Fruit fly (Drosophila melanogaster) whole organism, embryonic: Measurements from ENCODE around the gene Cyp4d14.
A peak's percentile ranks its signal among the peaks of the same experiment; 100 is the strongest.

Experiments used
- CG10366 ChIP-seq: fragments of 200-800 bp; sonication (Bioruptor generic); IDR thresholded peaks from 2 replicates; pipeline ENCODE4 v1.3.6; 2022; ENCODE audit warnings: missing biosample characterization, missing genetic modification characterization
- CG11085 ChIP-seq: fragments of 200-800 bp; sonication (Bioruptor generic); IDR thresholded peaks from 2 replicates; pipeline ENCODE4 v1.3.6; 2022; ENCODE audit warnings: missing biosample characterization, missing genetic modification characterization
- CG12659 ChIP-seq: fragments of 200-800 bp; sonication (Bioruptor generic); optimal IDR thresholded peaks from 3 replicates; lab custom pipeline; 2017; ENCODE audit warnings: mild to moderate bottlenecking, missing biosample characterization, missing genetic modification reagents, missing genetic modification characterization
- CG14441 ChIP-seq: fragments of 200-800 bp; sonication (Bioruptor generic); IDR thresholded peaks from 2 replicates; pipeline ENCODE4 v1.3.6; 2022; ENCODE audit warnings: missing biosample characterization, missing genetic modification characterization
- CG14860 ChIP-seq: fragments of 200-800 bp; sonication (Bioruptor generic); IDR thresholded peaks from 3 replicates; pipeline ENCODE4 v1.3.6; 2022; ENCODE audit warnings: missing biosample characterization, missing genetic modification characterization; ENCODE audit not compliant: partially characterized antibody
- CG15269 ChIP-seq: fragments of 200-800 bp; sonication (Bioruptor generic); optimal IDR thresholded peaks from 2 replicates; lab custom pipeline; 2018; ENCODE audit warnings: missing biosample characterization, mild to moderate bottlenecking, missing genetic modification characterization, moderate library complexity
- CG17829 ChIP-seq: fragments of 200-800 bp; optimal IDR thresholded peaks from 2 replicates; lab custom pipeline; 2019; ENCODE audit warnings: missing biosample characterization, mild to moderate bottlenecking, missing genetic modification characterization, moderate library complexity
- CG18011 ChIP-seq: fragments of 200-800 bp; sonication (Bioruptor generic); optimal IDR thresholded peaks from 2 replicates; lab custom pipeline; 2017; ENCODE audit warnings: missing biosample characterization, missing genetic modification characterization, mild to moderate bottlenecking, moderate library complexity, missing genotype
- CG1832 ChIP-seq: fragments of 200-800 bp; sonication (Bioruptor generic); optimal IDR thresholded peaks from 2 replicates; lab custom pipeline; 2017; ENCODE audit warnings: missing biosample characterization, mild to moderate bottlenecking, missing genetic modification characterization, inconsistent platforms
- CG2712 ChIP-seq: fragments of 200-800 bp; optimal IDR thresholded peaks from 3 replicates; lab custom pipeline; 2019; ENCODE audit warnings: missing biosample characterization, mild to moderate bottlenecking, missing genetic modification characterization, moderate library complexity
- CG32532 ChIP-seq: fragments of 200-800 bp; sonication (Bioruptor generic); IDR thresholded peaks from 2 replicates; pipeline ENCODE4 v1.3.6; 2022; ENCODE audit warnings: missing biosample characterization, missing genetic modification characterization
- CG34376 ChIP-seq: fragments of 200-800 bp; sonication (Bioruptor generic); optimal IDR thresholded peaks from 2 replicates; lab custom pipeline; 2018; ENCODE audit warnings: missing biosample characterization, mild to moderate bottlenecking, missing genetic modification characterization
- CG34422 ChIP-seq: fragments of 200-800 bp; sonication (Bioruptor generic); IDR thresholded peaks from 3 replicates; pipeline ENCODE4 v1.3.6; 2022; ENCODE audit warnings: missing biosample characterization, missing genetic modification characterization
- CG42726 ChIP-seq: fragments of 200-800 bp; sonication (Bioruptor generic); IDR thresholded peaks from 2 replicates; pipeline ENCODE4 v1.3.6; 2022; ENCODE audit warnings: missing biosample characterization, missing genetic modification characterization; ENCODE audit not compliant: partially characterized antibody
- CG4707 ChIP-seq: fragments of 200-800 bp; sonication (Bioruptor generic); optimal IDR thresholded peaks from 2 replicates; lab custom pipeline; 2018; ENCODE audit warnings: missing biosample characterization, mild to moderate bottlenecking, missing genetic modification characterization, moderate library complexity
- CG7839 ChIP-seq: fragments of 200-800 bp; sonication (Bioruptor generic); optimal IDR thresholded peaks from 3 replicates; lab custom pipeline; 2018; ENCODE audit warnings: missing biosample characterization, mild to moderate bottlenecking, missing genetic modification characterization, moderate library complexity
- CG8290 ChIP-seq, 3 experiments: fragments of 200-800 bp; sonication (Bioruptor generic); optimal IDR thresholded peaks; 2 replicates each; lab custom pipeline; 2016 to 2019; ENCODE audit warnings: missing biosample characterization in 3 of 3, missing genetic modification characterization in 3 of 3, mild to moderate bottlenecking in 2 of 3, moderate library complexity in 1 of 3
- CG8478 ChIP-seq: fragments of >200 bp; optimal IDR thresholded peaks from 2 replicates; lab custom pipeline; 2018
- CG9727 ChIP-seq: fragments of 200-800 bp; sonication (Bioruptor generic); optimal IDR thresholded peaks from 3 replicates; lab custom pipeline; 2017; ENCODE audit warnings: missing biosample characterization, mild to moderate bottlenecking, missing genetic modification characterization
- CG9932 ChIP-seq: fragments of 200-800 bp; sonication (Bioruptor generic); IDR thresholded peaks from 2 replicates; pipeline ENCODE4 v1.3.6; 2022; ENCODE audit warnings: missing biosample characterization, missing genetic modification characterization
- Chrac-16 ChIP-seq: fragments of 200-800 bp; sonication (Bioruptor generic); optimal IDR thresholded peaks from 3 replicates; lab custom pipeline; 2016; ENCODE audit warnings: missing biosample characterization, missing genetic modification characterization
- D19B ChIP-seq: fragments of 200-800 bp; sonication (Bioruptor generic); optimal IDR thresholded peaks from 2 replicates; lab custom pipeline; 2017; ENCODE audit warnings: missing biosample characterization, mild to moderate bottlenecking, missing genetic modification characterization
- Ets65A ChIP-seq: fragments of 200-800 bp; sonication (Bioruptor generic); peaks from one replicate; lab custom pipeline; 2016; ENCODE audit warnings: missing biosample characterization, missing genetic modification characterization
- Fer3 ChIP-seq: fragments of 200-800 bp; sonication (Bioruptor generic); optimal IDR thresholded peaks from 2 replicates; lab custom pipeline; 2018; ENCODE audit warnings: missing biosample characterization, mild to moderate bottlenecking, missing genetic modification characterization, moderate library complexity
- Hmx ChIP-seq: fragments of 200-800 bp; sonication (Bioruptor generic); optimal IDR thresholded peaks from 2 replicates; lab custom pipeline; 2016; ENCODE audit warnings: missing biosample characterization, missing genetic modification characterization
- MBD-R2 ChIP-seq: fragments of 200-800 bp; sonication (Bioruptor generic); IDR thresholded peaks from 2 replicates; pipeline ENCODE4 v1.3.6; 2022; ENCODE audit warnings: missing biosample characterization, missing genetic modification characterization
- Meics ChIP-seq: fragments of 200-800 bp; sonication (Bioruptor generic); optimal IDR thresholded peaks from 2 replicates; lab custom pipeline; 2017; ENCODE audit warnings: missing biosample characterization, mild to moderate bottlenecking, missing genetic modification characterization
- Ptx1 ChIP-seq: fragments of 200-800 bp; sonication (Bioruptor generic); IDR thresholded peaks from 2 replicates; pipeline ENCODE4 v1.3.6; 2022; ENCODE audit warnings: missing biosample characterization, missing genetic modification characterization
- Six4 ChIP-seq: fragments of 200-800 bp; sonication (Bioruptor generic); optimal IDR thresholded peaks from 2 replicates; lab custom pipeline; 2016; ENCODE audit warnings: missing biosample characterization, missing genetic modification characterization
- Sry-β ChIP-seq: fragments of 200-800 bp; sonication (Bioruptor generic); optimal IDR thresholded peaks from 2 replicates; lab custom pipeline; 2018; ENCODE audit warnings: missing biosample characterization, mild to moderate bottlenecking, missing genetic modification characterization, moderate library complexity
- Usf ChIP-seq: fragments of 200-800 bp; sonication (Bioruptor generic); optimal IDR thresholded peaks from 2 replicates; lab custom pipeline; 2017; ENCODE audit warnings: missing genotype, missing biosample characterization, missing genetic modification characterization
- bcd ChIP-seq: fragments of 200-800 bp; sonication (Bioruptor generic); optimal IDR thresholded peaks from 2 replicates; lab custom pipeline; 2017; ENCODE audit warnings: missing biosample characterization, mild to moderate bottlenecking, missing genetic modification characterization
- croc ChIP-seq: fragments of 200-800 bp; sonication (Bioruptor generic); conservative IDR thresholded peaks from 3 replicates; pipeline ENCODE4 v1.3.6; 2022; ENCODE audit warnings: missing biosample characterization, missing genetic modification characterization
- danr ChIP-seq: fragments of 200-800 bp; sonication (Bioruptor generic); IDR thresholded peaks from 2 replicates; pipeline ENCODE4 v1.3.6; 2022; ENCODE audit warnings: missing biosample characterization, missing genetic modification characterization
- disco-r ChIP-seq: fragments of 200-800 bp; sonication (Bioruptor generic); optimal IDR thresholded peaks from 2 replicates; lab custom pipeline; 2016; ENCODE audit warnings: missing biosample characterization, missing genetic modification characterization
- dysf ChIP-seq: fragments of 200-800 bp; sonication (Bioruptor generic); IDR thresholded peaks from 3 replicates; pipeline ENCODE4 v1.3.6; 2022; ENCODE audit warnings: missing biosample characterization, missing genetic modification characterization
- fd96Cb ChIP-seq: fragments of 200-800 bp; sonication (Bioruptor generic); optimal IDR thresholded peaks from 2 replicates; lab custom pipeline; 2018; ENCODE audit warnings: missing biosample characterization, mild to moderate bottlenecking, missing genetic modification characterization, moderate library complexity
- grau ChIP-seq: fragments of 200-800 bp; optimal IDR thresholded peaks from 3 replicates; lab custom pipeline; 2019; ENCODE audit warnings: missing biosample characterization, mild to moderate bottlenecking, missing genetic modification characterization, moderate library complexity
- gro ChIP-seq: fragments of 200-800 bp; sonication (Bioruptor generic); optimal IDR thresholded peaks from 2 replicates; lab custom pipeline; 2016; ENCODE audit warnings: missing biosample characterization, missing genetic modification characterization
- kni ChIP-seq: fragments of 200-800 bp; sonication (Bioruptor generic); optimal IDR thresholded peaks from 3 replicates; lab custom pipeline; 2017; ENCODE audit warnings: mild to moderate bottlenecking, missing biosample characterization, missing genetic modification reagents, missing genetic modification characterization
- lola ChIP-seq, 3 experiments: fragments of >200 bp in 2 of 3; fragments of 200-800 bp in 1 of 3; sonication (Bioruptor generic) in 1 of 3; optimal IDR thresholded peaks; 2 replicates each; lab custom pipeline; 2017 to 2019; ENCODE audit warnings: missing biosample characterization in 3 of 3, missing genetic modification characterization in 3 of 3, mild to moderate bottlenecking in 1 of 3, moderate library complexity in 1 of 3
- odd ChIP-seq: fragments of 200-800 bp; sonication (Bioruptor generic); optimal IDR thresholded peaks from 2 replicates; lab custom pipeline; 2017; ENCODE audit warnings: missing biosample characterization, mild to moderate bottlenecking, missing genetic modification characterization
- phol ChIP-seq: fragments of 200-800 bp; sonication (Bioruptor generic); optimal IDR thresholded peaks from 3 replicates; lab custom pipeline; 2018; ENCODE audit warnings: missing biosample characterization, mild to moderate bottlenecking, missing genetic modification characterization, moderate library complexity
- pros ChIP-seq: fragments of 200-800 bp; sonication (Bioruptor generic); optimal IDR thresholded peaks from 3 replicates; lab custom pipeline; 2019; ENCODE audit warnings: missing biosample characterization, mild to moderate bottlenecking, missing genetic modification characterization, moderate library complexity
- repo ChIP-seq: fragments of 200-800 bp; sonication (Bioruptor generic); optimal IDR thresholded peaks from 2 replicates; lab custom pipeline; 2016; ENCODE audit warnings: missing biosample characterization, missing genetic modification characterization
- sens ChIP-seq: fragments of 200-800 bp; sonication (Bioruptor generic); peaks from one replicate; lab custom pipeline; 2016; ENCODE audit warnings: missing biosample characterization, missing genetic modification characterization
- sim ChIP-seq: fragments of 200-800 bp; sonication (Bioruptor generic); IDR thresholded peaks from 2 replicates; pipeline ENCODE4 v1.3.6; 2022; ENCODE audit warnings: missing biosample characterization, missing genetic modification characterization
- so ChIP-seq: fragments of 200-800 bp; sonication (Bioruptor generic); IDR thresholded peaks from 3 replicates; pipeline ENCODE4 v1.3.6; 2022; ENCODE audit warnings: missing biosample characterization, missing genetic modification characterization
- usp ChIP-seq: fragments of >200 bp; optimal IDR thresholded peaks from 2 replicates; lab custom pipeline; 2017; ENCODE audit warnings: missing biosample characterization, missing genetic modification characterization
- zf30C ChIP-seq: fragments of 200-800 bp; sonication (Bioruptor generic); optimal IDR thresholded peaks from 3 replicates; lab custom pipeline; 2018; ENCODE audit warnings: missing biosample characterization, mild to moderate bottlenecking, missing genetic modification characterization

Cyp4d14 gene

dm6 chrX:2141159-2141853 lies 33.8 kb downstream of the Cyp4d14 start, which contains the start of gene D2hgdh (continued):
- TF ChIP-seq CG15269 (tag; lab: Kevin White, UChicago) (peak; percentile 18), pros (GFP tag; lab: Kevin White, UChicago) (no peak), odd (GFP tag; lab: Kevin White, UChicago) (no peak), Chrac-16 (no peak), disco-r (GFP tag; lab: Kevin White, UChicago) (no peak), D19B (GFP tag; lab: Kevin White, UChicago) (peak; percentile 28), so (no peak), fd96Cb (tag; lab: Kevin White, UChicago) (no peak), danr (GFP tag; lab: Robert Waterston, UW) (no peak), Fer3 (tag; lab: Kevin White, UChicago) (no peak), CG1832 (GFP tag; lab: Kevin White, UChicago) (no peak), CG8290 (GFP tag; optimal IDR thresholded peaks at IDR 0.05; lab: Kevin White, UChicago) (no peak), CG8290 (tag; optimal IDR thresholded peaks at IDR 0.05; lab: Kevin White, UChicago) (peak in 1 of 2 experiments; percentile 39), CG12659 (GFP tag; lab: Kevin White, UChicago) (no peak), CG9727 (no peak), zf30C (GFP tag; lab: Kevin White, UChicago) (no peak), CG10366 (GFP tag; lab: Robert Waterston, UW) (no peak), Six4 (no peak), CG34422 (GFP tag; lab: Robert Waterston, UW) (no peak), repo (no peak), MBD-R2 (GFP tag; lab: Robert Waterston, UW) (no peak; the same call in 1 of the 2 replicates), sens (GFP tag; lab: Kevin White, UChicago) (peak; percentile 62), CG11085 (GFP tag; lab: Robert Waterston, UW) (no peak), CG8478 (lab: Kevin White, UChicago) (no peak), kni (GFP tag; lab: Kevin White, UChicago) (no peak), Sry-β (GFP tag; lab: Kevin White, UChicago) (no peak), CG7839 (tag; lab: Kevin White, UChicago) (no peak), bcd (no peak), phol (tag; lab: Kevin White, UChicago) (no peak), CG2712 (tag; lab: Kevin White, UChicago) (no peak), Ptx1 (GFP tag; lab: Robert Waterston, UW) (0 out of 2 replicates have a peak, but pooled peaks have one; percentile 10), CG32532 (GFP tag; lab: Robert Waterston, UW) (peak; percentile 59), dysf (peak; percentile 11; the same call in 1 of the 3 replicates), Usf (no peak), CG14441 (GFP tag; lab: Robert Waterston, UW) (no peak), Hmx (no peak), grau (tag; lab: Kevin White, UChicago) (peak; percentile 37), CG9932 (GFP tag; lab: Robert Waterston, UW) (peak; percentile 43), lola (GFP tag; optimal IDR thresholded peaks at IDR 0.05; lab: Kevin White, UChicago) (no peak), CG17829 (no peak), CG14860 (GFP tag; lab: Robert Waterston, UW) (no peak), sim (GFP tag; lab: Robert Waterston, UW) (no peak), croc (GFP tag; lab: Robert Waterston, UW) (no peak), usp (GFP tag; lab: Kevin White, UChicago) (no peak), CG42726 (no peak), CG18011 (no peak), Meics (GFP tag; lab: Kevin White, UChicago) (peak; percentile 8), CG34376 (GFP tag; lab: Kevin White, UChicago) (peak; percentile 38), Ets65A (no peak), CG4707 (GFP tag; lab: Kevin White, UChicago) (no peak), gro (GFP tag; lab: Kevin White, UChicago) (peak; percentile 1)
